Worm (Caenorhabditis elegans): ENCODE data around the gene irld-20.
A peak's percentile ranks its signal among the peaks of the same experiment; 100 is the strongest.

irld-20 gene

ce11 chrIII:12711217-12711616, 39.7 kb upstream of the irld-20 start, which contains the start of gene hut-1 (continued):
- TF ChIP-seq elt-2 (tag; optimal IDR thresholded peaks at IDR 0.05) (no peak), hpl-2 (GFP tag; optimal IDR thresholded peaks at IDR 0.05) (no peak), nhr-20 (tag; optimal IDR thresholded peaks at IDR 0.05) (peak; percentile 41), unc-98 (GFP tag; IDR thresholded peaks at IDR 0.05) (no peak), tlp-1 (tag; optimal IDR thresholded peaks at IDR 0.05) (no peak), lin-35 (GFP tag; optimal IDR thresholded peaks at IDR 0.05) (peak; percentile 82 to 93), nhr-11 (tag; optimal IDR thresholded peaks at IDR 0.05) (no peak), jun-1 (tag; optimal IDR thresholded peaks at IDR 0.05) (no peak), lin-14 (GFP tag; optimal IDR thresholded peaks at IDR 0.05) (no peak), mep-1 (tag; optimal IDR thresholded peaks at IDR 0.05) (peak; percentile 29), fos-1 (tag; optimal IDR thresholded peaks at IDR 0.05) (no peak), C04F5.9 (tag; optimal IDR thresholded peaks at IDR 0.05) (no peak), unc-130 (tag; optimal IDR thresholded peaks at IDR 0.05) (peak; percentile 74), nhr-19 (GFP tag; conservative IDR thresholded peaks at IDR 0.05) (no peak), nhr-76 (tag; optimal IDR thresholded peaks at IDR 0.05) (no peak), lin-39 (tag; optimal IDR thresholded peaks at IDR 0.05) (no peak), snpc-4 (tag; optimal IDR thresholded peaks at IDR 0.05) (no peak), mdl-1 (tag; optimal IDR thresholded peaks at IDR 0.05) (peak in 1 of 2 experiments; percentile 34), lir-3 (tag; optimal IDR thresholded peaks at IDR 0.05; ENCODE audit: poor library complexity) (no peak), zag-1 (tag; optimal IDR thresholded peaks at IDR 0.05) (no peak), F16B12.6 (tag; optimal IDR thresholded peaks at IDR 0.05) (peak; percentile 96), unc-86 (tag; optimal IDR thresholded peaks at IDR 0.05) (no peak), nhr-237 (tag; optimal IDR thresholded peaks at IDR 0.05) (no peak), ztf-4 (tag; optimal IDR thresholded peaks at IDR 0.05) (no peak), sup-37 (GFP tag; optimal IDR thresholded peaks at IDR 0.05) (no peak), C34B4.2 (tag; optimal IDR thresholded peaks at IDR 0.05) (no peak), swsn-7 (tag; optimal IDR thresholded peaks at IDR 0.05) (peak; percentile 34), nhr-71 (tag; optimal IDR thresholded peaks at IDR 0.05) (peak; percentile 64), blmp-1 (tag; optimal IDR thresholded peaks at IDR 0.05) (peak; percentile 35), lin-15B (tag; optimal IDR thresholded peaks at IDR 0.05) (no peak), egl-13 (tag; optimal IDR thresholded peaks at IDR 0.05) (no peak), nhr-28 (tag; optimal IDR thresholded peaks at IDR 0.05) (no peak), mab-9 (GFP tag; IDR thresholded peaks at IDR 0.05) (no peak), ces-1 (GFP tag; optimal IDR thresholded peaks at IDR 0.05) (no peak), lin-13 (GFP tag; optimal IDR thresholded peaks at IDR 0.05) (no peak), ama-1 (optimal IDR thresholded peaks at IDR 0.05) (peak; percentile 0), rnt-1 (tag; optimal IDR thresholded peaks at IDR 0.05) (peak; percentile 54), mef-2 (tag; optimal IDR thresholded peaks at IDR 0.05) (no peak), pag-3 (tag; optimal IDR thresholded peaks at IDR 0.05; ENCODE audit: borderline replicate concordance, insufficient read depth) (no peak), irx-1 (tag; optimal IDR thresholded peaks at IDR 0.05) (no peak), dpl-1 (GFP tag; optimal IDR thresholded peaks at IDR 0.05) (peak; percentile 79 to 89 (median 87)), pax-3 (tag; optimal IDR thresholded peaks at IDR 0.05) (no peak), alr-1 (tag; optimal IDR thresholded peaks at IDR 0.05; ENCODE audit: borderline replicate concordance) (no peak), ceh-63 (GFP tag; optimal IDR thresholded peaks at IDR 0.05) (no peak), nhr-77 (tag; optimal IDR thresholded peaks at IDR 0.05) (no peak), skn-1 (tag; optimal IDR thresholded peaks at IDR 0.05) (no peak), C16A3.4 (tag; optimal IDR thresholded peaks at IDR 0.05) (peak; percentile 72), fkh-8 (tag; optimal IDR thresholded peaks at IDR 0.05) (no peak)
